Worm (Caenorhabditis elegans): Measurements from ENCODE around the gene clec-143.

clec-143 gene

DNA sequence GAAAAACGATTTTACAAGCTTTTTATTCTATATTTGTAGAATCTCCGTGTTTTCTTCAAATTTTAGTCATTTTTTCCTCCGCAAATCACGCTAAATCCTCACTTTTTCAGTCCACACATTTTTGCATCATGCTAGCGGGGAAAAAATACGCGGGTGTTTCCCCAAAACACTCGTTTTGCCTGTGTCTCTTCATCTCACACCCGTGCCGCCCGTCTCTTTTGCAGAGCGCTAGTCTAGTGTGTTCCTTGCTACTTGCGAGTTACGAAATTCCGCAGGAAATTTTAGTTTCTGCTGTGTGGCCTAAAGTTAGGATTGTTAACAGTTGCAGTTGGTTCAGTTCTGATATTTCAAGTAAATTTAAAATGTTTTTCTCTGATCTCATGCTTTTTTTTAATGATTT is 24.4 kb downstream of the clec-143 start:
- peak; percentile 9 for TF ChIP-seq mep-1 (tag; optimal IDR thresholded peaks at IDR 0.05)
- TF ChIP-seq lin-14 (GFP tag; optimal IDR thresholded peaks at IDR 0.05): peak; percentile 73
- TF ChIP-seq nhr-237 (tag; optimal IDR thresholded peaks at IDR 0.05): no peak
- TF ChIP-seq unc-130 (tag; optimal IDR thresholded peaks at IDR 0.05): peak; percentile 52
- TF ChIP-seq fos-1 (tag; optimal IDR thresholded peaks at IDR 0.05): no peak
- TF ChIP-seq tlp-1 (tag; optimal IDR thresholded peaks at IDR 0.05): no peak
- peak in 1 of 2 experiments; percentile 27 for TF ChIP-seq efl-1 (optimal IDR thresholded peaks at IDR 0.05)
- TF ChIP-seq efl-1 (GFP tag; optimal IDR thresholded peaks at IDR 0.05 in 1 of 2): peak in 1 of 2 experiments; percentile 84
- no peak for TF ChIP-seq C16A3.4 (tag; optimal IDR thresholded peaks at IDR 0.05)
- peak in 2 of 3 experiments; percentile 3 to 73 for TF ChIP-seq ceh-82 (tag; optimal IDR thresholded peaks at IDR 0.05)
- peak; percentile 36 for TF ChIP-seq rnt-1 (tag; optimal IDR thresholded peaks at IDR 0.05)
- TF ChIP-seq dpl-1 (GFP tag; optimal IDR thresholded peaks at IDR 0.05): peak in 2 of 3 experiments; percentile 19 to 32
- TF ChIP-seq mdl-1 (tag; optimal IDR thresholded peaks at IDR 0.05): peak in 1 of 2 experiments; percentile 52
- no peak for TF ChIP-seq aha-1 (tag; optimal IDR thresholded peaks at IDR 0.05)
- peak; percentile 29 for TF ChIP-seq lin-13 (GFP tag; optimal IDR thresholded peaks at IDR 0.05)
- TF ChIP-seq nhr-20 (tag; optimal IDR thresholded peaks at IDR 0.05): peak; percentile 35
- no peak for TF ChIP-seq efl-3 (GFP tag; optimal IDR thresholded peaks at IDR 0.05)
- peak; percentile 1 to 23 for TF ChIP-seq lin-35 (GFP tag; optimal IDR thresholded peaks at IDR 0.05)
- peak; percentile 28 for TF ChIP-seq zip-4 (GFP tag; optimal IDR thresholded peaks at IDR 0.05)
- no peak for TF ChIP-seq nhr-71 (tag; optimal IDR thresholded peaks at IDR 0.05)
- TF ChIP-seq mab-9 (GFP tag; IDR thresholded peaks at IDR 0.05): no peak
- no peak for TF ChIP-seq nhr-85 (tag)
- TF ChIP-seq skn-1 (tag; optimal IDR thresholded peaks at IDR 0.05): peak; percentile 53
- no peak for TF ChIP-seq ztf-4 (tag; optimal IDR thresholded peaks at IDR 0.05)
- no peak for TF ChIP-seq hlh-17 (GFP tag; optimal IDR thresholded peaks at IDR 0.05; ENCODE audit: borderline replicate concordance)
- peak; percentile 34 for TF ChIP-seq nhr-11 (tag; optimal IDR thresholded peaks at IDR 0.05)
- TF ChIP-seq fkh-10 (GFP tag; optimal IDR thresholded peaks at IDR 0.05): no peak
- peak; percentile 13 for TF ChIP-seq fkh-8 (tag; optimal IDR thresholded peaks at IDR 0.05)
- TF ChIP-seq nhr-77 (tag; optimal IDR thresholded peaks at IDR 0.05): no peak
- no peak for TF ChIP-seq snu-23 (GFP tag; optimal IDR thresholded peaks at IDR 0.05)
- TF ChIP-seq jun-1 (tag; optimal IDR thresholded peaks at IDR 0.05): no peak
- TF ChIP-seq tbx-2 (tag; optimal IDR thresholded peaks at IDR 0.05): no peak
- TF ChIP-seq ceh-8 (GFP tag; optimal IDR thresholded peaks at IDR 0.05): no peak
- TF ChIP-seq F16B12.6 (tag; optimal IDR thresholded peaks at IDR 0.05): peak; percentile 9
- TF ChIP-seq nhr-19 (GFP tag; conservative IDR thresholded peaks at IDR 0.05): no peak
- TF ChIP-seq blmp-1 (tag; optimal IDR thresholded peaks at IDR 0.05): peak; percentile 23
- no peak for TF ChIP-seq nhr-28 (tag; optimal IDR thresholded peaks at IDR 0.05)

DNA sequence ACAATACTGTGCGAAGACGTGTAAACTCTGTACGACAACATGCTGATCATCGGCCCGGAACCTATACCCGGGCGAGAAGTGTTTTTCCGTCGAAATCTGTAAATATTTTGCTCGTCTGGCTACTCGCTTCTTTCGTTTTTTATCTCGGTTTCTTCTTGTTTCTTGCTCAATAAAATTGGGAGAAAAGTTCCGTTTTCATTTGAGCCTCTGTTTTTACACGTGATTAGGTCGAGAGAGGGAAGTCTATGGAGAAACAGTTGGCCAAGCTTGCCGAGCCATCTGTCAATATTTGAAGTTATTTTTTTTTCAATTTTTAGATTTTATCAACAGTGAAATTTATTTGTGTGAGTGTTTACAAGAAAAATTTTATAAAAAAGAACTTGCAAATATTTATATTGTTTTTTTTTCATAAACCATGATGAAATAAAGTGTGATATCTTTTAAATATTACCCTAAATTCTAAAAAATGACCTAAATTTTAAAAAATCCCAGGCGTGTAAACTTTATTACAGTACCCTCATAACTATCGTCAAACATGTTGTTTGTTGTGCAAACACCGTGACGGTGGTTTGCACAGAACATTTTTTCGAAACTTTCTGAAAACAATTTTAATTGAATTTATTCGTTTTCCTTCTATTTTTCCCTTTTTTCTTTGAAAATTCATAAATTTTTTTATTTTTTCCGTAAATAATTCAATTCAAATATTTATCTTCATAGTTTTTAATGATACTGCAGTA is 25.0 kb downstream of the clec-143 start:
- TF ChIP-seq lsy-2 (tag; optimal IDR thresholded peaks at IDR 0.05) (peak; percentile 49 to 51), zag-1 (tag; optimal IDR thresholded peaks at IDR 0.05) (no peak), nhr-19 (GFP tag; conservative IDR thresholded peaks at IDR 0.05) (peak; percentile 40), nhr-85 (tag) (no peak), mab-9 (GFP tag; IDR thresholded peaks at IDR 0.05) (no peak), snu-23 (GFP tag; optimal IDR thresholded peaks at IDR 0.05) (no peak), aly-2 (tag; optimal IDR thresholded peaks at IDR 0.05) (no peak), lir-3 (tag; optimal IDR thresholded peaks at IDR 0.05; ENCODE audit: poor library complexity) (no peak), nhr-11 (tag; optimal IDR thresholded peaks at IDR 0.05) (no peak), rnt-1 (tag; optimal IDR thresholded peaks at IDR 0.05) (peak; percentile 65), xbp-1 (tag; optimal IDR thresholded peaks at IDR 0.05) (no peak), ama-1 (optimal IDR thresholded peaks at IDR 0.05) (no peak), sox-4 (tag; optimal IDR thresholded peaks at IDR 0.05) (no peak), efl-1 (optimal IDR thresholded peaks at IDR 0.05) (peak in 1 of 2 experiments; percentile 12), efl-1 (GFP tag; optimal IDR thresholded peaks at IDR 0.05 in 1 of 2) (no peak), hlh-4 (tag; optimal IDR thresholded peaks at IDR 0.05) (no peak), mef-2 (tag; optimal IDR thresholded peaks at IDR 0.05) (no peak), nhr-76 (tag; optimal IDR thresholded peaks at IDR 0.05) (no peak), ztf-11 (tag; optimal IDR thresholded peaks at IDR 0.05) (no peak), hlh-17 (GFP tag; optimal IDR thresholded peaks at IDR 0.05; ENCODE audit: borderline replicate concordance) (no peak), C34B4.2 (tag; optimal IDR thresholded peaks at IDR 0.05) (no peak), hpl-2 (GFP tag; optimal IDR thresholded peaks at IDR 0.05) (no peak), lin-39 (tag; optimal IDR thresholded peaks at IDR 0.05) (no peak), mdl-1 (tag; optimal IDR thresholded peaks at IDR 0.05) (peak in 1 of 2 experiments; percentile 2), ets-5 (GFP tag; IDR thresholded peaks at IDR 0.05) (no peak)

Data from whole organism, L1 larva.